Fruit fly (Drosophila melanogaster) whole organism, embryonic: ENCODE results near the gene Ube4B.
A peak's percentile ranks its signal among the peaks of the same experiment; 100 is the strongest.

Source experiments
- B-H1 ChIP-seq: fragments of 200-800 bp; sonication (Bioruptor generic); IDR thresholded peaks from 3 replicates; pipeline ENCODE4 v1.3.6; 2022; ENCODE audit warnings: missing biosample characterization, missing genetic modification characterization
- CG10431 ChIP-seq: fragments of 200-800 bp; sonication (Bioruptor generic); optimal IDR thresholded peaks from 3 replicates; lab custom pipeline; 2018; ENCODE audit warnings: missing biosample characterization, mild to moderate bottlenecking, missing genetic modification characterization
- CG15601 ChIP-seq: fragments of 200-800 bp; sonication (Bioruptor generic); optimal IDR thresholded peaks from 3 replicates; lab custom pipeline; 2019; ENCODE audit warnings: missing biosample characterization, mild to moderate bottlenecking, missing genetic modification characterization, moderate library complexity
- CG16779 ChIP-seq: fragments of 200-800 bp; sonication (Bioruptor generic); IDR thresholded peaks from 2 replicates; pipeline ENCODE4 v1.3.6; 2022; ENCODE audit warnings: missing biosample characterization, missing genetic modification characterization
- CG17359 ChIP-seq: fragments of 200-800 bp; sonication (Bioruptor generic); optimal IDR thresholded peaks from 3 replicates; lab custom pipeline; 2018; ENCODE audit warnings: missing biosample characterization, mild to moderate bottlenecking, missing genetic modification characterization, moderate library complexity
- CG18262 ChIP-seq: fragments of 200-800 bp; optimal IDR thresholded peaks from 3 replicates; lab custom pipeline; 2019; ENCODE audit warnings: missing biosample characterization, mild to moderate bottlenecking, missing genetic modification characterization, moderate library complexity
- CG18476 ChIP-seq: fragments of 200-800 bp; sonication (Bioruptor generic); optimal IDR thresholded peaks from 2 replicates; lab custom pipeline; 2016; ENCODE audit warnings: missing biosample characterization, mild to moderate bottlenecking, missing genetic modification characterization
- CG2678 ChIP-seq: fragments of 200-800 bp; sonication (Bioruptor generic); optimal IDR thresholded peaks from 3 replicates; lab custom pipeline; 2019; ENCODE audit warnings: missing biosample characterization, mild to moderate bottlenecking, missing genetic modification characterization, moderate library complexity
- CG2712 ChIP-seq: fragments of 200-800 bp; optimal IDR thresholded peaks from 3 replicates; lab custom pipeline; 2019; ENCODE audit warnings: missing biosample characterization, mild to moderate bottlenecking, missing genetic modification characterization, moderate library complexity
- CG3847 ChIP-seq: fragments of 200-800 bp; sonication (Bioruptor generic); IDR thresholded peaks from 2 replicates; pipeline ENCODE4 v1.3.6; 2022; ENCODE audit warnings: missing biosample characterization, missing genetic modification characterization
- CG4424 ChIP-seq: fragments of 200-800 bp; sonication (Bioruptor generic); optimal IDR thresholded peaks from 3 replicates; lab custom pipeline; 2016; ENCODE audit warnings: missing biosample characterization, missing genetic modification characterization
- CG4730 ChIP-seq: fragments of 200-800 bp; sonication (Bioruptor generic); IDR thresholded peaks from 2 replicates; pipeline ENCODE4 v1.3.6; 2022; ENCODE audit warnings: missing biosample characterization, missing genetic modification characterization
- CG6689 ChIP-seq: fragments of 200-800 bp; sonication (Bioruptor generic); IDR thresholded peaks from 2 replicates; pipeline ENCODE4 v1.3.6; 2022; ENCODE audit warnings: missing biosample characterization, missing genetic modification characterization
- CG7839 ChIP-seq: fragments of 200-800 bp; sonication (Bioruptor generic); optimal IDR thresholded peaks from 3 replicates; lab custom pipeline; 2018; ENCODE audit warnings: missing biosample characterization, mild to moderate bottlenecking, missing genetic modification characterization, moderate library complexity
- CG8388 ChIP-seq: fragments of 200-800 bp; sonication (Bioruptor generic); optimal IDR thresholded peaks from 2 replicates; lab custom pipeline; 2019; ENCODE audit warnings: missing biosample characterization, mild to moderate bottlenecking, missing genetic modification characterization, moderate library complexity
- CG9817 ChIP-seq: fragments of 200-800 bp; sonication (Bioruptor generic); optimal IDR thresholded peaks from 2 replicates; lab custom pipeline; 2018; ENCODE audit warnings: missing biosample characterization, mild to moderate bottlenecking, missing genetic modification characterization, moderate library complexity
- CHES-1-like ChIP-seq: fragments of 200-800 bp; sonication (Bioruptor generic); optimal IDR thresholded peaks from 2 replicates; lab custom pipeline; 2016; ENCODE audit warnings: missing biosample characterization, missing genetic modification characterization
- CoRest ChIP-seq: fragments of 200-800 bp; sonication (Bioruptor generic); optimal IDR thresholded peaks from 3 replicates; lab custom pipeline; 2018; ENCODE audit warnings: missing biosample characterization, mild to moderate bottlenecking, missing genetic modification characterization, moderate library complexity
- Dek ChIP-seq: fragments of 200-800 bp; sonication (Bioruptor generic); optimal IDR thresholded peaks from 3 replicates; lab custom pipeline; 2019; ENCODE audit warnings: missing biosample characterization, mild to moderate bottlenecking, missing genetic modification characterization, moderate library complexity
- H15 ChIP-seq: fragments of 200-800 bp; sonication (Bioruptor generic); IDR thresholded peaks from 3 replicates; pipeline ENCODE4 v1.3.6; 2022; ENCODE audit warnings: missing biosample characterization, missing genetic modification characterization
- HmgD ChIP-seq: fragments of 200-800 bp; sonication (Bioruptor generic); optimal IDR thresholded peaks from 3 replicates; lab custom pipeline; 2016; ENCODE audit warnings: missing biosample characterization, missing genetic modification characterization
- Hr51 ChIP-seq, 2 experiments: fragments of 200-800 bp; sonication (Bioruptor generic); optimal IDR thresholded peaks; 2 replicates in 1 of 2; 3 replicates in 1 of 2; lab custom pipeline; 2016 to 2018; ENCODE audit warnings: missing biosample characterization in 2 of 2, missing genetic modification characterization in 2 of 2, mild to moderate bottlenecking in 1 of 2, moderate library complexity in 1 of 2
- Hsf ChIP-seq: fragments of 200-800 bp; sonication (Bioruptor generic); optimal IDR thresholded peaks from 3 replicates; lab custom pipeline; 2016; ENCODE audit warnings: missing biosample characterization, missing genetic modification characterization
- Kr ChIP-seq: fragments of 200-800 bp; sonication (Bioruptor generic); optimal IDR thresholded peaks from 2 replicates; lab custom pipeline; 2017; ENCODE audit warnings: missing biosample characterization, mild to moderate bottlenecking, missing genetic modification characterization
- Med ChIP-seq: fragments of 200-800 bp; sonication (Bioruptor generic); peaks from one replicate; lab custom pipeline; 2016; ENCODE audit warnings: missing biosample characterization, missing genetic modification characterization, mild to moderate bottlenecking, inconsistent platforms, moderate library complexity
- NC2β ChIP-seq: fragments of 200-800 bp; sonication (Bioruptor generic); optimal IDR thresholded peaks from 2 replicates; lab custom pipeline; 2016; ENCODE audit warnings: missing biosample characterization, missing genetic modification characterization
- Optix ChIP-seq: fragments of 200-800 bp; sonication (Bioruptor generic); IDR thresholded peaks from 3 replicates; pipeline ENCODE4 v1.3.6; 2022; ENCODE audit warnings: missing biosample characterization, missing genetic modification characterization
- Ravus ChIP-seq: fragments of 200-800 bp; sonication (Bioruptor generic); IDR thresholded peaks from 2 replicates; pipeline ENCODE4 v1.3.6; 2022; ENCODE audit warnings: missing biosample characterization, missing genetic modification characterization
- Rfx ChIP-seq: fragments of 200-800 bp; sonication (Bioruptor generic); IDR thresholded peaks from 2 replicates; pipeline ENCODE4 v1.3.6; 2022; ENCODE audit warnings: missing biosample characterization, missing genetic modification characterization
- Xrp1 ChIP-seq: fragments of 200-800 bp; sonication (Bioruptor generic); IDR thresholded peaks from 2 replicates; pipeline ENCODE4 v1.3.6; 2022; ENCODE audit warnings: missing biosample characterization, missing genetic modification characterization
- ash1 ChIP-seq: fragments of 200-800 bp; sonication (Bioruptor generic); optimal IDR thresholded peaks from 2 replicates; lab custom pipeline; 2018; ENCODE audit warnings: missing biosample characterization, mild to moderate bottlenecking, missing genetic modification characterization
- bcd ChIP-seq: fragments of 200-800 bp; sonication (Bioruptor generic); optimal IDR thresholded peaks from 2 replicates; lab custom pipeline; 2017; ENCODE audit warnings: missing biosample characterization, mild to moderate bottlenecking, missing genetic modification characterization
- chif ChIP-seq, 2 experiments: fragments of 200-800 bp; sonication (Bioruptor generic); optimal IDR thresholded peaks; 3 replicates each; lab custom pipeline; 2016; ENCODE audit warnings: missing biosample characterization in 2 of 2, missing genetic modification characterization in 2 of 2
- chinmo ChIP-seq: fragments of 200-800 bp; sonication (Bioruptor generic); IDR thresholded peaks from 4 replicates; pipeline ENCODE4 v1.3.6; 2022; ENCODE audit warnings: missing biosample characterization, missing genetic modification characterization; ENCODE audit not compliant: partially characterized antibody
- corto ChIP-seq: fragments of 200-800 bp; sonication (Bioruptor generic); optimal IDR thresholded peaks from 2 replicates; lab custom pipeline; 2016; ENCODE audit warnings: missing biosample characterization, mild to moderate bottlenecking, missing genetic modification characterization, moderate library complexity
- danr ChIP-seq: fragments of 200-800 bp; sonication (Bioruptor generic); IDR thresholded peaks from 2 replicates; pipeline ENCODE4 v1.3.6; 2022; ENCODE audit warnings: missing biosample characterization, missing genetic modification characterization
- dmrt11E ChIP-seq: fragments of 200-800 bp; sonication (Bioruptor generic); optimal IDR thresholded peaks from 3 replicates; lab custom pipeline; 2018; ENCODE audit warnings: missing biosample characterization, mild to moderate bottlenecking, missing genetic modification characterization, moderate library complexity
- dmrt99B ChIP-seq: fragments of 200-800 bp; sonication (Bioruptor generic); optimal IDR thresholded peaks from 2 replicates; lab custom pipeline; 2018; ENCODE audit warnings: missing biosample characterization, mild to moderate bottlenecking, missing genetic modification characterization, moderate library complexity
- fd64A ChIP-seq: fragments of 200-800 bp; sonication (Bioruptor generic); optimal IDR thresholded peaks from 3 replicates; lab custom pipeline; 2018; ENCODE audit warnings: missing biosample characterization, mild to moderate bottlenecking, missing genetic modification characterization
- gem ChIP-seq: fragments of 200-800 bp; sonication (Bioruptor generic); optimal IDR thresholded peaks from 2 replicates; lab custom pipeline; 2019; ENCODE audit warnings: missing biosample characterization, mild to moderate bottlenecking, missing genetic modification characterization, moderate library complexity
- ind ChIP-seq: fragments of 200-800 bp; sonication (Bioruptor generic); optimal IDR thresholded peaks from 3 replicates; lab custom pipeline; 2016; ENCODE audit warnings: missing biosample characterization, missing genetic modification characterization
- lab ChIP-seq: fragments of 200-800 bp; sonication (Bioruptor generic); optimal IDR thresholded peaks from 3 replicates; lab custom pipeline; 2017; ENCODE audit warnings: missing biosample characterization, missing genetic modification characterization, mild to moderate bottlenecking, moderate library complexity, missing genetic modification reagents
- nerfin-1 ChIP-seq: fragments of 200-800 bp; sonication (Bioruptor generic); optimal IDR thresholded peaks from 3 replicates; lab custom pipeline; 2019; ENCODE audit warnings: missing biosample characterization, mild to moderate bottlenecking, missing genetic modification characterization, moderate library complexity
- prd ChIP-seq, 3 experiments: fragments of >200 bp in 2 of 3; fragments of 200-800 bp in 1 of 3; sonication (Bioruptor generic) in 1 of 3; optimal IDR thresholded peaks in 2 of 3; IDR thresholded peaks in 1 of 3; 2 replicates in 2 of 3; 3 replicates in 1 of 3; pipeline versions ENCODE4 v1.3.6 to Lab custom; 2017 to 2022; ENCODE audit warnings: missing biosample characterization in 1 of 3, missing genetic modification characterization in 1 of 3
- sisA ChIP-seq: fragments of 200-800 bp; sonication (Bioruptor generic); IDR thresholded peaks from 2 replicates; pipeline ENCODE4 v1.3.6; 2022; ENCODE audit warnings: missing biosample characterization, missing genetic modification characterization
- ttk ChIP-seq: fragments of 200-800 bp; sonication (Bioruptor generic); IDR thresholded peaks from 2 replicates; pipeline ENCODE4 v2.1.2; 2022; ENCODE audit warnings: missing biosample characterization, missing genetic modification characterization
- unpg ChIP-seq: fragments of 200-800 bp; sonication (Bioruptor generic); optimal IDR thresholded peaks from 3 replicates; lab custom pipeline; 2018; ENCODE audit warnings: missing biosample characterization, mild to moderate bottlenecking, missing genetic modification characterization, moderate library complexity
- zfh1 ChIP-seq: fragments of 200-800 bp; sonication (Bioruptor generic); IDR thresholded peaks from 3 replicates; pipeline ENCODE4 v1.3.6; 2022; ENCODE audit warnings: missing biosample characterization, missing genetic modification characterization

Gene Ube4B

dm6 chr2L:13060037-13060537 is 40.9 kb upstream of the Ube4B start, which contains the start of gene CG9932 (continued):
- no peak for TF ChIP-seq dmrt11E (tag; lab: Kevin White, UChicago)
- no peak for TF ChIP-seq CG6689
- no peak for TF ChIP-seq Optix
- TF ChIP-seq CHES-1-like, result no peak
- no peak for TF ChIP-seq CG18476 (GFP tag; lab: Kevin White, UChicago)
- TF ChIP-seq corto (GFP tag; lab: Kevin White, UChicago), result no peak

- no peak for TF ChIP-seq Ravus
- TF ChIP-seq CG17359 (tag; lab: Kevin White, UChicago), result peak; percentile 13
- TF ChIP-seq prd (optimal IDR thresholded peaks at IDR 0.05; lab: Kevin White, UChicago), result no peak
- TF ChIP-seq prd (GFP tag; IDR thresholded peaks at IDR 0.05; lab: Robert Waterston, UW), result peak; percentile 36; the same call in 1 of the 3 replicates
- TF ChIP-seq chif (GFP tag; optimal IDR thresholded peaks at IDR 0.05; lab: Kevin White, UChicago), result peak in 1 of 2 experiments; percentile 26
- no peak for TF ChIP-seq danr (GFP tag; lab: Robert Waterston, UW)
- TF ChIP-seq CG7839 (tag; lab: Kevin White, UChicago), result peak; percentile 37
- TF ChIP-seq NC2β (GFP tag; lab: Kevin White, UChicago), result no peak
- peak in 1 of 2 experiments; percentile 13 for TF ChIP-seq Hr51 (GFP tag; optimal IDR thresholded peaks at IDR 0.05; lab: Kevin White, UChicago)
- TF ChIP-seq sisA (GFP tag; lab: Robert Waterston, UW), result peak; percentile 19; the same call in 1 of the 2 replicates
- no peak for TF ChIP-seq B-H1 (GFP tag; lab: Robert Waterston, UW)
- TF ChIP-seq ash1 (GFP tag; lab: Kevin White, UChicago), result no peak
- TF ChIP-seq Dek (tag; lab: Kevin White, UChicago), result no peak
- TF ChIP-seq H15 (GFP tag; lab: Robert Waterston, UW), result 0 out of 3 replicates have a peak, but pooled peaks have one; percentile 30
- TF ChIP-seq Hsf, result peak; percentile 41
- peak; percentile 46 for TF ChIP-seq dmrt99B (tag; lab: Kevin White, UChicago)
- no peak for TF ChIP-seq CG16779 (GFP tag; lab: Robert Waterston, UW)
- TF ChIP-seq fd64A (GFP tag; lab: Kevin White, UChicago), result no peak
- no peak for TF ChIP-seq CG10431 (GFP tag; lab: Kevin White, UChicago)
- TF ChIP-seq CG8388 (GFP tag; lab: Kevin White, UChicago), result peak; percentile 38
- TF ChIP-seq HmgD, result no peak
- TF ChIP-seq Rfx (GFP tag; lab: Robert Waterston, UW), result peak; percentile 52; the same call in 1 of the 2 replicates
- TF ChIP-seq chinmo, result no peak
- peak; percentile 6 for TF ChIP-seq CG18262 (tag; lab: Kevin White, UChicago)
- TF ChIP-seq ttk (GFP tag; lab: Robert Waterston, UW), result 0 out of 2 replicates have a peak, but pooled peaks have one; percentile 11
- TF ChIP-seq nerfin-1, result no peak
- no peak for TF ChIP-seq CG3847 (GFP tag; lab: Robert Waterston, UW)
- TF ChIP-seq CG15601 (tag; lab: Kevin White, UChicago), result peak; percentile 13
- TF ChIP-seq CoRest (tag; lab: Kevin White, UChicago), result peak; percentile 12
- TF ChIP-seq Med (GFP tag; lab: Kevin White, UChicago), result peak; percentile 83
- peak; percentile 42 for TF ChIP-seq unpg
- TF ChIP-seq CG4424, result peak; percentile 19
- peak; percentile 57 for TF ChIP-seq gem (tag; lab: Kevin White, UChicago)
- TF ChIP-seq bcd (GFP tag; lab: Kevin White, UChicago), result peak; percentile 3
- TF ChIP-seq Xrp1 (GFP tag; lab: Robert Waterston, UW), result peak; percentile 33; the same call in 1 of the 2 replicates
- TF ChIP-seq CG9817 (tag; lab: Kevin White, UChicago), result peak; percentile 23
- TF ChIP-seq CG2678 (tag; lab: Kevin White, UChicago), result peak; percentile 43
- TF ChIP-seq CG2712 (tag; lab: Kevin White, UChicago), result peak; percentile 29
- TF ChIP-seq CG4730 (GFP tag; lab: Robert Waterston, UW), result no peak
- TF ChIP-seq ind, result peak; percentile 41
- TF ChIP-seq lab (GFP tag; lab: Kevin White, UChicago), result peak; percentile 4
- no peak for TF ChIP-seq Kr (GFP tag; lab: Kevin White, UChicago)
- 0 out of 3 replicates have a peak, but pooled peaks have one; percentile 33 for TF ChIP-seq zfh1 (GFP tag; lab: Robert Waterston, UW)
Measured at dm6 chr2L:13056022-13056421, 36.8 kb upstream of the Ube4B start.
